Fruit fly (Drosophila melanogaster): ENCODE measurements around the gene CG31650.

DNA sequence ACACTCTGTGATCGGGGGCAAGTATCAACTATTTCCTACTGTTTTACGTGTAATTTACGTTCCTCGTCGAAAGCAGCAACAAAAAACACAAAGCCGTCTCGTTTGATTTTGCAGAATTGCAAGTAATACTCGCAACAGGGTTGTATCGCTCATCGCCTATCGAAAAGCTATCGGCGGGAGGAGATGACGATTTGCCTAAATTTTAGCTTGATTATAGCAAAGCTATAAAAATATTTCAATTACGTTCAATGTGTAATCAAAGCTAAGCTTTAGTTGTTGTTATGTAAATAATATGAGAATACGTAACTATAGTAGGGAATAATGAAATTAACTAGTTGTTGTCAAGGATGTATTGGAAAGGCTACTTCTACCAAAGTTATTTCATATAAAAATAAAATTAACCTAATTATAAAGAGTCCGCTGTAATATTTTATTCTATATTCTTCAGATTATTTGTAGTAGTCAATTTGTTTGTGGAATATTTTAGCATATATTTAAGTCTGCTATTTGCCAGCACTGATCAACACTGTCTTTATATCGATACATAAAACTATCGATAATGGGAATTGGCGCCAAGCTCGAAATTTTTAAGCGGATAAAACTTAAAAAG, 15.2 kb upstream of the CG31650 start, which contains the start of gene Rpn11:
- TF ChIP-seq psq (optimal IDR thresholded peaks at IDR 0.05) (no peak), h (optimal IDR thresholded peaks at IDR 0.05) (no peak)
